Worm (Caenorhabditis elegans) whole organism, L2 larva: ENCODE results near the gene T20D3.6.

Experiments used
- C34F6.9 ChIP-seq: fragments of 150-350 bp; optimal IDR thresholded peaks from 2 replicates; lab custom pipeline; 2014; ENCODE audit warnings: missing biosample characterization, missing genetic modification characterization
- F13H6.1 ChIP-seq: sonication (generic microtip); optimal IDR thresholded peaks from 2 replicates; lab custom pipeline; 2016; ENCODE audit warnings: missing genetic modification characterization, missing compliant biosample characterization
- Y55F3AM.14 ChIP-seq: fragments of 200-800 bp; sonication (Bioruptor generic); optimal IDR thresholded peaks from 2 replicates; lab custom pipeline; 2018; ENCODE audit warnings: mild to moderate bottlenecking, missing genetic modification characterization, missing compliant biosample characterization
- ZK546.5 ChIP-seq: sonication (generic microtip); optimal IDR thresholded peaks from 2 replicates; lab custom pipeline; 2017; ENCODE audit warnings: missing biosample characterization, missing genetic modification characterization
- alr-1 ChIP-seq: fragments of 150-350 bp; optimal IDR thresholded peaks from 2 replicates; lab custom pipeline; 2014; ENCODE audit warnings: missing biosample characterization, missing genetic modification characterization
- aly-2 ChIP-seq: fragments of 150-350 bp; optimal IDR thresholded peaks from 2 replicates; lab custom pipeline; 2014; ENCODE audit warnings: missing biosample characterization, missing genetic modification characterization
- ama-1 ChIP-seq: fragments of 150-350 bp; optimal IDR thresholded peaks from 2 replicates; lab custom pipeline; 2018; ENCODE audit warnings: inconsistent platforms
- blmp-1 ChIP-seq: sonication (generic microtip); optimal IDR thresholded peaks from 2 replicates; lab custom pipeline; 2017; ENCODE audit warnings: missing genetic modification characterization, mild to moderate bottlenecking, missing compliant biosample characterization, antibody characterized with exemption, moderate library complexity; ENCODE audit not compliant: insufficient read depth
- dmd-4 ChIP-seq: sonication (generic microtip); optimal IDR thresholded peaks from 2 replicates; lab custom pipeline; 2017; ENCODE audit warnings: missing biosample characterization, missing genetic modification characterization
- egl-27 ChIP-seq: sonication (generic microtip); optimal IDR thresholded peaks from 3 replicates; lab custom pipeline; 2017; ENCODE audit warnings: missing biosample characterization, missing genetic modification reagents, missing genetic modification characterization
- elt-3 ChIP-seq: sonication (generic microtip); optimal IDR thresholded peaks from 2 replicates; lab custom pipeline; 2017; ENCODE audit warnings: missing biosample characterization, missing genetic modification characterization
- fos-1 ChIP-seq: fragments of 150-350 bp; optimal IDR thresholded peaks from 2 replicates; lab custom pipeline; 2014; ENCODE audit warnings: missing biosample characterization, missing genetic modification characterization
- gmeb-1 ChIP-seq: fragments of 150-350 bp; optimal IDR thresholded peaks from 2 replicates; lab custom pipeline; 2014; ENCODE audit warnings: missing biosample characterization, missing genetic modification characterization
- lin-11 ChIP-seq: fragments of 150-350 bp; sonication (generic microtip); optimal IDR thresholded peaks from 2 replicates; lab custom pipeline; 2014; ENCODE audit warnings: missing biosample characterization, missing genetic modification characterization, inconsistent platforms, mixed read lengths
- lin-39 ChIP-seq: fragments of 150-350 bp; optimal IDR thresholded peaks from 2 replicates; lab custom pipeline; 2014; ENCODE audit warnings: missing biosample characterization, missing genetic modification reagents, missing genetic modification characterization
- mab-5 ChIP-seq: fragments of 150-350 bp; optimal IDR thresholded peaks from 2 replicates; lab custom pipeline; 2014; ENCODE audit warnings: missing biosample characterization, missing genetic modification characterization
- nhr-10 ChIP-seq: sonication (generic microtip); optimal IDR thresholded peaks from 2 replicates; lab custom pipeline; 2017; ENCODE audit warnings: missing biosample characterization, missing genetic modification characterization
- nhr-11 ChIP-seq: fragments of 150-350 bp; optimal IDR thresholded peaks from 2 replicates; lab custom pipeline; 2014; ENCODE audit warnings: missing biosample characterization, missing genetic modification characterization
- nhr-12 ChIP-seq: fragments of 150-350 bp; optimal IDR thresholded peaks from 2 replicates; lab custom pipeline; 2014; ENCODE audit warnings: missing biosample characterization, missing genetic modification characterization
- nhr-21 ChIP-seq: fragments of 150-350 bp; optimal IDR thresholded peaks from 2 replicates; lab custom pipeline; 2014; ENCODE audit warnings: missing biosample characterization, missing genetic modification characterization
- nhr-23 ChIP-seq: fragments of 150-350 bp; optimal IDR thresholded peaks from 2 replicates; lab custom pipeline; 2014; ENCODE audit warnings: missing biosample characterization, missing genetic modification reagents, missing genetic modification characterization
- nhr-25 ChIP-seq: fragments of 150-350 bp; sonication (generic microtip); optimal IDR thresholded peaks from 3 replicates; lab custom pipeline; 2014; ENCODE audit warnings: missing biosample characterization, missing genetic modification characterization
- nhr-77 ChIP-seq: fragments of 150-350 bp; optimal IDR thresholded peaks from 2 replicates; lab custom pipeline; 2014; ENCODE audit warnings: missing biosample characterization, missing genetic modification characterization
- peb-1 ChIP-seq: fragments of 150-350 bp; optimal IDR thresholded peaks from 2 replicates; lab custom pipeline; 2014; ENCODE audit warnings: missing biosample characterization, missing genetic modification characterization
- skn-1 ChIP-seq: sonication (generic microtip); optimal IDR thresholded peaks from 2 replicates; lab custom pipeline; 2017; ENCODE audit warnings: missing biosample characterization, missing genetic modification characterization
- sma-3 ChIP-seq: sonication (generic microtip); optimal IDR thresholded peaks from 2 replicates; lab custom pipeline; 2016; ENCODE audit warnings: missing genetic modification reagents, missing genetic modification characterization, missing compliant biosample characterization
- sma-9 ChIP-seq, 2 experiments: fragments of 150-350 bp in 1 of 2; sonication (generic microtip) in 1 of 2; optimal IDR thresholded peaks; 2 replicates each; lab custom pipeline; 2014 to 2016; ENCODE audit warnings: missing genetic modification characterization in 2 of 2, mild to moderate bottlenecking in 1 of 2, missing biosample characterization in 1 of 2, missing compliant biosample characterization in 1 of 2, missing genetic modification reagents in 1 of 2, moderate library complexity in 1 of 2
- snpc-4 ChIP-seq: fragments of 150-350 bp; optimal IDR thresholded peaks from 2 replicates; lab custom pipeline; 2014; ENCODE audit warnings: missing biosample characterization, missing genetic modification characterization
- unc-39 ChIP-seq: fragments of 150-350 bp; optimal IDR thresholded peaks from 2 replicates; lab custom pipeline; 2014; ENCODE audit warnings: missing biosample characterization, missing genetic modification characterization
- unc-55 ChIP-seq: fragments of 150-350 bp; sonication (generic microtip); optimal IDR thresholded peaks from 3 replicates; lab custom pipeline; 2014; ENCODE audit warnings: missing biosample characterization, missing genetic modification reagents, missing genetic modification characterization
- ztf-11 ChIP-seq: sonication (generic microtip); optimal IDR thresholded peaks from 2 replicates; lab custom pipeline; 2017; ENCODE audit warnings: missing biosample characterization, missing genetic modification characterization
- ztf-4 ChIP-seq: fragments of 150-350 bp; optimal IDR thresholded peaks from 2 replicates; lab custom pipeline; 2014; ENCODE audit warnings: missing biosample characterization, missing genetic modification characterization

T20D3.6 gene

DNA sequence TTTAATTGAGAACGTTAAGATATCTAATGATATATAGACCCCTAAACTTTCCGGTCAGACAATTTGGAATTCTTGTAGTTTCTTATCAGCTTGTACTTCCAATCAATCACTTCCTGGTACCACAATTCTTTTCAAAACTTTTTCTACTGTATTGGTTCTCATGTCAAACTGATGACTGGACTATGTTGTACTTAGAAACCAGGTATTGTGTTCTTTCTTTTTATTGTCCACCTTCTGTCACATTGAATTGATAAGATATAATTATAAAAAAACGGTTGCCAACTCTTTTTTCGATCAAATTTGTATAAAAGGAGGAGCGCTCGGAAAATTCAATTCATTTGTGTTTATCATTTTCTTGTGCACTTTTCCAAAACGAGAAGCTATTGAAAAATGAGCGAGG is 39.2 kb upstream of the T20D3.6 start, which contains the start of gene C10C5.4:
Gene C10C5.4, plus strand, starts transcription at position 281 of the 400 bp plus-strand sequence.
- TF ChIP-seq gmeb-1 (no peak), nhr-10 (tag; lab: Kevin White, UChicago) (no peak), ZK546.5 (tag; lab: Kevin White, UChicago) (no peak), snpc-4 (tag; lab: Kevin White, UChicago) (no peak), alr-1 (no peak), lin-39 (no peak), nhr-12 (tag; lab: Kevin White, UChicago) (no peak), blmp-1 (tag; lab: Kevin White, UChicago) (no peak), peb-1 (no peak), mab-5 (tag; lab: Kevin White, UChicago) (no peak), egl-27 (tag; lab: Kevin White, UChicago) (no peak), nhr-11 (tag; lab: Kevin White, UChicago) (no peak), Y55F3AM.14 (GFP tag; lab: Kevin White, UChicago) (no peak), ama-1 (lab: Kevin White, UChicago) (no peak), F13H6.1 (tag; lab: Kevin White, UChicago) (no peak), lin-11 (tag; lab: Kevin White, UChicago) (no peak)

DNA sequence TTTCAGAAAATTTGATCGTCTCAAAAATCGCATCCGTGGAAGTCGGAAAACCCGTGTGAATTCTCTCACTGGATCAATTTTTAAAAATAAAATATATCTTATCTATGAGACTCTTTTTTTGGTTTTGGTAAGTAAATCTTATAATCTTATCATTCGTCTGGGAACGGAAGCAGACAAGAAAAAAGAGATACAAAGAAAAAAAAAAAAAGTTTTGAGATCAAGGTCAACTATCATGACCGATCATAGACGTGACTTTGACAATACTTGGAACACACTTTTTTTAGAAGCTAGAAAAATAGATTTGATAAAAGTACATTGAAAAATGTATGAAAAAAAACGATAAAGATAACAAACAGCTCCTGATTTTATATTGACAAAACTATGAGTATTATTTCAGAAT is 37.4 kb upstream of the T20D3.6 start:
- TF ChIP-seq nhr-10 (tag; lab: Kevin White, UChicago) (no peak), ZK546.5 (tag; lab: Kevin White, UChicago) (no peak), ztf-4 (tag; lab: Kevin White, UChicago) (no peak), sma-3 (GFP tag; lab: Kevin White, UChicago) (no peak), unc-39 (tag; lab: Kevin White, UChicago) (no peak), nhr-23 (tag; lab: Kevin White, UChicago) (no peak), nhr-25 (tag; lab: Kevin White, UChicago) (peak; percentile 64), nhr-77 (no peak), aly-2 (no peak), sma-9 (GFP tag; optimal IDR thresholded peaks at IDR 0.05; lab: Kevin White, UChicago) (peak; percentile 66), sma-9 (tag; optimal IDR thresholded peaks at IDR 0.05; lab: Kevin White, UChicago) (no peak), blmp-1 (tag; lab: Kevin White, UChicago) (peak; percentile 6), nhr-21 (peak; percentile 34), snpc-4 (tag; lab: Kevin White, UChicago) (no peak)
- TF ChIP-seq, all 48 proteins: peak for 4

DNA sequence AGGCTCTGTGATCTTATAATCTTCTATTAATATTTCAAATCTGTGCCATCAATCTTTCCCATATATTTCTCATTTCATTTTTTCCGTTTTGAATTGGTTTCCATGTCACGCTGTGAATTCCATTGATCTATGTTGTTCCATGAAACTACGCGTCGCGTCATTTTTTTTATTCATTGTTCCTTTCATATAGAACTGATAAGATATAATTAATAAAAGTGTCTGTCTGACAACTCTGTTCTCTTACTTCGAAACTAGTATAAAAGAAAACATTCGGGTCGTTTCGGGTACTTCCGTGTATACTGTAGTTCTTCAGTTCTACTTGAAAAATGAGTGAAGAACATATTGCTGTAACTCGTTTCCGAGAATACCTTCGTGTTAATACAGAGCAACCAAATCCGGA is 35.4 kb upstream of the T20D3.6 start, which contains the start of gene C10C5.3:
Gene C10C5.3, plus strand, starts transcription at position 301 of the 400 bp plus-strand sequence.
- TF ChIP-seq ZK546.5 (tag; lab: Kevin White, UChicago): no peak
- TF ChIP-seq aly-2: no peak
- TF ChIP-seq dmd-4 (tag; lab: Kevin White, UChicago): no peak
- no peak for TF ChIP-seq ztf-11
- TF ChIP-seq ztf-4 (tag; lab: Kevin White, UChicago): no peak
- TF ChIP-seq nhr-23 (tag; lab: Kevin White, UChicago): no peak
- TF ChIP-seq nhr-11 (tag; lab: Kevin White, UChicago): no peak
- TF ChIP-seq C34F6.9 (tag; lab: Kevin White, UChicago): no peak
- TF ChIP-seq skn-1 (tag; lab: Kevin White, UChicago): no peak
- no peak for TF ChIP-seq sma-9 (GFP tag; optimal IDR thresholded peaks at IDR 0.05; lab: Kevin White, UChicago)
- no peak for TF ChIP-seq sma-9 (tag; optimal IDR thresholded peaks at IDR 0.05; lab: Kevin White, UChicago)
- TF ChIP-seq blmp-1 (tag; lab: Kevin White, UChicago): no peak
- TF ChIP-seq alr-1: no peak
- no peak for TF ChIP-seq nhr-12 (tag; lab: Kevin White, UChicago)
- TF ChIP-seq elt-3: no peak

DNA sequence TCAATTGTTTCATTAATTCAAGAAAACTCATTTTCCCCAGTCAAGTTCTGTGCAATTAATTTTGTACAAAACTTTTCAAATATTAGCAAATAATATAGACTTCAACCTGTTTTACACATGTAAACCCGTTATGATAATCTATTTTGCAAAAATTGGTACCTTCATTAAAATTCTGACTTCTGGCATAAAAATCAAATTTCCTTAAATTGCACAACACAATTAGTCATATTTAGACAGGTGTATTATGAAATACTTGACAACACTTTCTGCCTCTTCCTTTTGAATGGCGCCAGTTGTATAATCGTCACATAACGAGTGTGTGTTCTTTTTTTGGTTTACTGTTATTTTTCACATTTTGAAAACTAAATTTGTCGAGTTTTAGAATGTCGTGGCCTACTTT is 32.0 kb upstream of the T20D3.6 start, which contains the start of gene fbxc-58:
Gene fbxc-58, plus strand, starts transcription at position 383 of the 400 bp plus-strand sequence.
- TF ChIP-seq fos-1 (tag; lab: Kevin White, UChicago) (peak; percentile 72), sma-3 (GFP tag; lab: Kevin White, UChicago) (no peak), nhr-25 (tag; lab: Kevin White, UChicago) (no peak), nhr-21 (no peak), elt-3 (no peak), unc-55 (GFP tag; lab: Kevin White, UChicago) (no peak), nhr-12 (tag; lab: Kevin White, UChicago) (no peak)
